Worm (Caenorhabditis elegans): ENCODE results near the gene rig-1.

DNA sequence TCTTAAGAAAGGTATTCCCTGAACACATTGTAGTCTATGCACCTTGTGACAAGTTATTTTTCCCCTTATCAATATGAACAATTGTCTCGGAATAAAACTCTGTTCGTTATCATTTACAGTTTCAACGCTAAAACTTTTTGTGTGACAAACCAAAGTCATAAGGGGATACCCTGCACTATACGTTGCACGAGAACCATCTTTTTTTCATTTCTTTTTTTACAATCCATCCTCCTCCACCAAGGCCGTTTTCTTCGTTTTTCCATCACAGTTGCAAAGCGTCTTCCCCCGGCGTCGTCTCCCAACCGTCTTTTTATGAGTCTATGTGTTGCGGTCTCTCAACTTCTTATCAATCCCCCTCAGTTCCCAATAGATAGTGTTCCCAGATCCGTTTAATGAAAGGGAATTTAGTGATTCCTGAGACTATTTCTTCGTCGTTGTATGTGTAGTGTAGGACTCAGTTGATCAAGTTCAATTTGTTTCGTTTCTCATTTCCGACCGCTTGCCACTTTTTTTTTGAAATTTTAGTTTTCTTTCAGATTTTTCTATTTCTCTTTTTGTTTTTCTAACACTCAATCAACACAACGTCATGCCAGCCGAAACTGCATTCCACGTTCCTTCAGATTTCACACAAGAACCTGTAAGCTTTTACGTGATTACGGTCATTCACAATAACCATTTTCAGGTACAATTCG, 15.8 kb downstream of the rig-1 start:
- TF ChIP-seq snpc-1.2 (GFP tag; IDR thresholded peaks at IDR 0.05), result no peak
- TF ChIP-seq lim-7 (GFP tag; IDR thresholded peaks at IDR 0.05), result no peak
- TF ChIP-seq nhr-77 (tag; optimal IDR thresholded peaks at IDR 0.05), result peak; percentile 83
- no peak for TF ChIP-seq snpc-4 (tag; optimal IDR thresholded peaks at IDR 0.05)
- TF ChIP-seq zag-1 (tag; optimal IDR thresholded peaks at IDR 0.05), result no peak
- no peak for TF ChIP-seq lin-13 (GFP tag; optimal IDR thresholded peaks at IDR 0.05)
- TF ChIP-seq T26A8.4 (GFP tag; IDR thresholded peaks at IDR 0.05), result no peak
- TF ChIP-seq lir-3 (tag; optimal IDR thresholded peaks at IDR 0.05), result no peak
